Fruit fly (Drosophila melanogaster) whole organism, pupa: Measurements from ENCODE around the gene CG13675.

Experiments used
- CG14655 ChIP-seq: fragments of 200-800 bp; sonication (Bioruptor generic); optimal IDR thresholded peaks from 3 replicates; lab custom pipeline; 2017; ENCODE audit warnings: mild to moderate bottlenecking, missing biosample characterization, missing genetic modification reagents, missing genetic modification characterization
- EcR ChIP-seq: fragments of 200-800 bp; sonication (Bioruptor generic); optimal IDR thresholded peaks from 3 replicates; lab custom pipeline; 2019; ENCODE audit warnings: missing biosample characterization, missing genetic modification characterization, mild to moderate bottlenecking, moderate library complexity, missing genetic modification reagents

DNA sequence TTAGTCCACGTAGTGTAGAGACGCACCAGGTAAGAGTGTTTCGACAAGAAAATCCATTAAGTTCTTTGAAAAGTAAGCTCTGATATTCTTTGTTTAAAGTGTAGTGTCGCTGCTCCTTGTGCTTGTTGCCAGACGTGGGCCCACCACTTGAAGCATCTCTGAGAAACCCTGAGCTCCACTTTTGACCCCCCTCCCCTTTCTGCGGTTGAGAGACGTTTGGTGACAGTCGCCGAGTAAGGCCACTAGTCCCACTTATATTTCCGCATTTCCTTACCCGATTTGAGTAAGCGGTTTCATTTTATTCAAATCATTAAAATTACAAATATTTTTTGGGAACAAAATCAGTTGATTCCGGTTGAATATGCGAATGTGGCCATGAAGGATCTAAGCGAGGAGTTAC, 46.3 kb upstream of the CG13675 start, which contains the start of gene CG8006:
- TF ChIP-seq EcR: no peak
- TF ChIP-seq CG14655 (GFP tag; lab: Kevin White, UChicago): no peak
